Fruit fly (Drosophila melanogaster): ENCODE data around the gene drl.
A peak's percentile ranks its signal among the peaks of the same experiment; 100 is the strongest.

DNA sequence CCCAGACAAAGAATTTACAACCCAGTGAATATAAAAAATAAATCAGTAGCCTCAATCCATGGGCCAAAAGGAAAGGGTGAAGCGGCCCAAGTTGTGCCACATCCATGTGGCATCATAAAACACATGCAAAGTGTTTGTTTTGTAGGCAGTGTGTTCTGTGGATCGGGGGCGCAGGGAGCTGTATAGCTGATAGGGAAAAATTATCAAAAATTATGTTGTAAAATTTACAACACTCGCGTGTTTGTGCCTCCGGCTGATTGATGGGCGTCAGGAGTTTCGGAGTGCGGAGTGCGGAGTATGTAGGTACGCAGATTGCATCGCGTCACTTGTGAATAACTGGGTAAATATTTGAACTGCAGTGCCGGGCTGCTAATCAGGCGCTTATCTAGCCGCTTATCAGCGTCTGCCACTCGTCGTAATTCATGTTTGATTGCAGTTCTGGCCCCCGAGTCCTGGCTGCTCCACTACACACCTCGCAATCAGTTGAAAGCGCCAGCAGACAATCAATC lies 1.7 kb downstream of the drl start:
- TF ChIP-seq CG7045 (GFP tag; optimal IDR thresholded peaks at IDR 0.05): peak; percentile 11
- TF ChIP-seq kay (GFP tag; ENCODE audit: borderline replicate concordance): peak; percentile 86
- no peak for TF ChIP-seq CG5204 (GFP tag; optimal IDR thresholded peaks at IDR 0.05)
- TF ChIP-seq cnc (optimal IDR thresholded peaks at IDR 0.05): no peak
- TF ChIP-seq Crg-1 (GFP tag; optimal IDR thresholded peaks at IDR 0.05): no peak
- TF ChIP-seq Hr96 (GFP tag; optimal IDR thresholded peaks at IDR 0.05): no peak
- TF ChIP-seq CG12768 (GFP tag; optimal IDR thresholded peaks at IDR 0.05): peak; percentile 8
- no peak for TF ChIP-seq CG1620 (GFP tag; optimal IDR thresholded peaks at IDR 0.05)
- TF ChIP-seq pad (GFP tag; optimal IDR thresholded peaks at IDR 0.05): no peak
- no peak for TF ChIP-seq bab1 (GFP tag; optimal IDR thresholded peaks at IDR 0.05)
- no peak for TF ChIP-seq Clk (GFP tag; optimal IDR thresholded peaks at IDR 0.05)
